Worm (Caenorhabditis elegans): Measurements from ENCODE around the gene C17E7.12.

DNA sequence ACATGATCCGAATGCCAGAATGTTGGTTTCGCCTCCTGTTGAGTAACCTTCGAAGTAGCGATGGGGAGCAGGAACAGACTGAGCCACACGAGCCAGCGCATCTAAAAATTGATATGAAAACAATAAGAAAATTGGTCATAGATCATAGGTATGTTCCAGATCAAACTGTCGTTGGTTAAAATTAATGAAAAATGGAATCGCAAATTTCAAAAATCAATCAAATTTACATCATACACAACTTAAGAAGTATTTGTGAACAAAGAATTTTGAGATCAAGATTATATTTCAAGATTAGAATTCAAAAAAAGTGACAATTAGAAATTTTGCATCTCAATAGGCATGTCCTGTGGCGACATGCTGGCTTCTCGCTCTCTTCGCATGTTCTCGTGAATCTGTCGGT is 1.1 kb downstream of the C17E7.12 start, which contains the start of gene C17E7.9:
- TF ChIP-seq pqm-1 (tag; optimal IDR thresholded peaks at IDR 0.05) (no peak), snpc-4 (tag; optimal IDR thresholded peaks at IDR 0.05) (no peak), eor-1 (tag; optimal IDR thresholded peaks at IDR 0.05) (no peak)

All from whole organism, L3 larva.